Fruit fly (Drosophila melanogaster) whole organism, prepupa: Measurements from ENCODE around the gene ppk31.

Experiments used
- CG3919 ChIP-seq: fragments of 200-800 bp; sonication (Bioruptor generic); optimal IDR thresholded peaks from 3 replicates; lab custom pipeline; 2016; ENCODE audit warnings: missing biosample characterization, missing genetic modification characterization
- Met ChIP-seq: fragments of 200-800 bp; sonication (Bioruptor generic); optimal IDR thresholded peaks from 3 replicates; lab custom pipeline; 2016; ENCODE audit warnings: missing biosample characterization, missing genetic modification characterization
- Sox14 ChIP-seq: fragments of 200-800 bp; sonication (Bioruptor generic); optimal IDR thresholded peaks from 3 replicates; lab custom pipeline; 2016; ENCODE audit warnings: missing biosample characterization, missing genetic modification characterization
- Sox15 ChIP-seq: fragments of 200-800 bp; sonication (Bioruptor generic); optimal IDR thresholded peaks from 3 replicates; lab custom pipeline; 2016; ENCODE audit warnings: missing biosample characterization, missing genetic modification characterization
- acj6 ChIP-seq: fragments of 200-800 bp; sonication (Bioruptor generic); optimal IDR thresholded peaks from 3 replicates; lab custom pipeline; 2016; ENCODE audit warnings: missing biosample characterization, missing genetic modification characterization

dm6 chr3R:27193079-27193478, 30.2 kb downstream of the ppk31 start:
- TF ChIP-seq Sox14 (GFP tag; lab: Kevin White, UChicago) (peak; percentile 15), Met (GFP tag; lab: Kevin White, UChicago) (no peak), CG3919 (no peak), Sox15 (GFP tag; lab: Kevin White, UChicago) (no peak), acj6 (GFP tag; lab: Kevin White, UChicago) (no peak)
